Worm (Caenorhabditis elegans) whole organism, L2 larva: ENCODE data around the gene col-83.

ENCODE experiments used
- aly-2 ChIP-seq: fragments of 150-350 bp; optimal IDR thresholded peaks from 2 replicates; lab custom pipeline; 2014; ENCODE audit warnings: missing biosample characterization, missing genetic modification characterization
- lsy-2 ChIP-seq, 2 experiments: fragments of 150-350 bp in 1 of 2; sonication (generic microtip) in 1 of 2; optimal IDR thresholded peaks; 2 replicates each; lab custom pipeline; 2014 to 2017; ENCODE audit warnings: missing biosample characterization in 2 of 2, missing genetic modification characterization in 2 of 2
- nhr-10 ChIP-seq: sonication (generic microtip); optimal IDR thresholded peaks from 2 replicates; lab custom pipeline; 2017; ENCODE audit warnings: missing biosample characterization, missing genetic modification characterization
- nhr-6 ChIP-seq: fragments of 150-350 bp; optimal IDR thresholded peaks from 2 replicates; lab custom pipeline; 2014; ENCODE audit warnings: missing biosample characterization, missing genetic modification characterization
- zag-1 ChIP-seq: fragments of 150-350 bp; optimal IDR thresholded peaks from 2 replicates; lab custom pipeline; 2014; ENCODE audit warnings: missing biosample characterization, missing genetic modification characterization
- ztf-1 ChIP-seq: fragments of 200-800 bp; sonication (Bioruptor generic); conservative IDR thresholded peaks from 2 replicates; pipeline ENCODE4 v1.3.6; 2022; ENCODE audit warnings: missing genetic modification characterization, missing compliant biosample characterization

- TF ChIP-seq aly-2 (tag; lab: Kevin White, UChicago) (no peak), nhr-10 (tag; lab: Kevin White, UChicago) (no peak), zag-1 (tag; lab: Kevin White, UChicago) (no peak), ztf-1 (GFP tag; lab: Robert Waterston, UW) (no peak), lsy-2 (tag; optimal IDR thresholded peaks at IDR 0.05; lab: Kevin White, UChicago) (no peak), nhr-6 (no peak)
Measured at ce11 chrII:11041027-11041426, 4.7 kb downstream of the col-83 start, which contains the start of gene cey-1.
